Worm (Caenorhabditis elegans) whole organism, late embryonic: ENCODE data around the gene F14D2.8.

Source experiments
- C08G9.2 ChIP-seq: sonication (generic microtip); optimal IDR thresholded peaks from 2 replicates; lab custom pipeline; 2016; ENCODE audit warnings: mild to moderate bottlenecking, missing genetic modification characterization, moderate library complexity, missing compliant biosample characterization
- K02D7.2 ChIP-seq: sonication (generic microtip); optimal IDR thresholded peaks from 2 replicates; lab custom pipeline; 2017; ENCODE audit warnings: mild to moderate bottlenecking, missing genetic modification characterization, missing compliant biosample characterization
- K09A11.1 ChIP-seq: sonication (generic microtip); optimal IDR thresholded peaks from 2 replicates; lab custom pipeline; 2017; ENCODE audit warnings: antibody characterized with exemption, mild to moderate bottlenecking, missing genetic modification characterization, missing compliant biosample characterization; ENCODE audit not compliant: insufficient read depth
- ahr-1 ChIP-seq: sonication (generic microtip); optimal IDR thresholded peaks from 2 replicates; lab custom pipeline; 2016; ENCODE audit warnings: missing genetic modification characterization, missing compliant biosample characterization
- ceh-24 ChIP-seq: sonication (generic microtip); optimal IDR thresholded peaks from 2 replicates; lab custom pipeline; 2016; ENCODE audit warnings: mild to moderate bottlenecking, missing genetic modification characterization, missing compliant biosample characterization
- ceh-30 ChIP-seq: fragments of 150-350 bp; optimal IDR thresholded peaks from 2 replicates; lab custom pipeline; 2014; ENCODE audit warnings: missing biosample characterization, missing genetic modification characterization
- ceh-31 ChIP-seq: sonication (generic microtip); optimal IDR thresholded peaks from 2 replicates; lab custom pipeline; 2016; ENCODE audit warnings: missing genetic modification characterization, missing compliant biosample characterization
- ceh-48 ChIP-seq: sonication (generic microtip); optimal IDR thresholded peaks from 2 replicates; lab custom pipeline; 2016; ENCODE audit warnings: missing genetic modification characterization, inconsistent platforms, missing compliant biosample characterization
- ceh-6 ChIP-seq: fragments of 200-800 bp; sonication (Bioruptor generic); optimal IDR thresholded peaks from 2 replicates; lab custom pipeline; 2018; ENCODE audit warnings: mild to moderate bottlenecking, missing genetic modification characterization, missing compliant biosample characterization
- ceh-9 ChIP-seq: sonication (generic microtip); optimal IDR thresholded peaks from 2 replicates; lab custom pipeline; 2016; ENCODE audit warnings: mild to moderate bottlenecking, missing genetic modification characterization, inconsistent platforms, missing compliant biosample characterization
- dve-1 ChIP-seq: sonication (generic microtip); optimal IDR thresholded peaks from 2 replicates; lab custom pipeline; 2017; ENCODE audit warnings: antibody characterized with exemption, mild to moderate bottlenecking, missing genetic modification characterization, missing compliant biosample characterization
- ets-4 ChIP-seq: sonication (generic microtip); optimal IDR thresholded peaks from 2 replicates; lab custom pipeline; 2016; ENCODE audit warnings: missing genetic modification characterization, missing compliant biosample characterization
- eyg-1 ChIP-seq: sonication (generic microtip); optimal IDR thresholded peaks from 2 replicates; lab custom pipeline; 2016; ENCODE audit warnings: missing genotype, missing genetic modification characterization, missing compliant biosample characterization
- fkh-10 ChIP-seq: fragments of 150-350 bp; optimal IDR thresholded peaks from 2 replicates; lab custom pipeline; 2014; ENCODE audit warnings: missing biosample characterization, missing genetic modification reagents, missing genetic modification characterization
- fkh-6 ChIP-seq: sonication (generic microtip); optimal IDR thresholded peaks from 2 replicates; lab custom pipeline; 2016; ENCODE audit warnings: missing genetic modification characterization, missing compliant biosample characterization
- hlh-13 ChIP-seq: fragments of 200-800 bp; sonication (Bioruptor generic); optimal IDR thresholded peaks from 2 replicates; lab custom pipeline; 2018; ENCODE audit warnings: mild to moderate bottlenecking, missing genetic modification characterization, missing compliant biosample characterization
- hlh-30 ChIP-seq: sonication (generic microtip); optimal IDR thresholded peaks from 2 replicates; lab custom pipeline; 2017; ENCODE audit warnings: antibody characterized with exemption, missing genetic modification characterization, missing compliant biosample characterization; ENCODE audit not compliant: insufficient read depth
- lim-6 ChIP-seq: sonication (generic microtip); optimal IDR thresholded peaks from 2 replicates; lab custom pipeline; 2016; ENCODE audit warnings: missing genetic modification characterization, missing compliant biosample characterization
- nfya-1 ChIP-seq: sonication (generic microtip); optimal IDR thresholded peaks from 2 replicates; lab custom pipeline; 2017; ENCODE audit warnings: missing genetic modification characterization, mild to moderate bottlenecking, missing compliant biosample characterization, antibody characterized with exemption, moderate library complexity
- nhr-11 ChIP-seq: fragments of 150-350 bp; optimal IDR thresholded peaks from 2 replicates; lab custom pipeline; 2014; ENCODE audit warnings: missing biosample characterization, missing genetic modification characterization
- nhr-232 ChIP-seq: sonication (generic microtip); optimal IDR thresholded peaks from 2 replicates; lab custom pipeline; 2016; ENCODE audit warnings: missing genetic modification characterization, missing compliant biosample characterization
- odd-2 ChIP-seq: sonication (generic microtip); optimal IDR thresholded peaks from 2 replicates; lab custom pipeline; 2017; ENCODE audit warnings: antibody characterized with exemption, mild to moderate bottlenecking, missing genetic modification characterization, missing compliant biosample characterization
- pha-2 ChIP-seq: sonication (generic microtip); optimal IDR thresholded peaks from 2 replicates; lab custom pipeline; 2017; ENCODE audit warnings: mild to moderate bottlenecking, missing genetic modification characterization, missing compliant biosample characterization
- pqm-1 ChIP-seq: sonication (generic microtip); optimal IDR thresholded peaks from 2 replicates; lab custom pipeline; 2016; ENCODE audit warnings: missing genetic modification characterization, missing compliant biosample characterization
- pros-1 ChIP-seq: fragments of 150-350 bp; optimal IDR thresholded peaks from 2 replicates; lab custom pipeline; 2014; ENCODE audit warnings: missing biosample characterization, missing genetic modification reagents, missing genetic modification characterization
- sdc-2 ChIP-seq: sonication (generic microtip); optimal IDR thresholded peaks from 2 replicates; lab custom pipeline; 2016; ENCODE audit warnings: missing genotype, missing genetic modification characterization, missing compliant biosample characterization
- sox-2 ChIP-seq: fragments of 200-800 bp; sonication (Bioruptor generic); IDR thresholded peaks from 2 replicates; pipeline ENCODE4 v1.3.6; 2022; ENCODE audit warnings: missing genetic modification reagents, missing genetic modification characterization, missing compliant biosample characterization
- tbx-2 ChIP-seq: sonication (generic microtip); optimal IDR thresholded peaks from 2 replicates; lab custom pipeline; 2016; ENCODE audit warnings: missing genetic modification characterization, missing compliant biosample characterization
- ttx-3 ChIP-seq: sonication (generic microtip); optimal IDR thresholded peaks from 2 replicates; lab custom pipeline; 2016; ENCODE audit warnings: missing genetic modification reagents, missing genetic modification characterization, missing compliant biosample characterization
- unc-3 ChIP-seq, 2 experiments: fragments of 200-800 bp in 1 of 2; sonication (Bioruptor generic) in 1 of 2; sonication (generic microtip) in 1 of 2; conservative IDR thresholded peaks in 1 of 2; optimal IDR thresholded peaks in 1 of 2; 2 replicates each; pipeline versions ENCODE4 v1.3.6 to Lab custom; 2016 to 2022; ENCODE audit warnings: missing compliant biosample characterization in 2 of 2, missing genetic modification characterization in 2 of 2, missing genetic modification reagents in 1 of 2
- unc-42 ChIP-seq: sonication (generic microtip); optimal IDR thresholded peaks from 2 replicates; lab custom pipeline; 2016; ENCODE audit warnings: missing genotype, missing genetic modification characterization, missing compliant biosample characterization
- unc-55 ChIP-seq: sonication (generic microtip); optimal IDR thresholded peaks from 2 replicates; lab custom pipeline; 2017; ENCODE audit warnings: missing biosample characterization, missing genetic modification reagents, missing genetic modification characterization
- zip-5 ChIP-seq: sonication (generic microtip); optimal IDR thresholded peaks from 2 replicates; lab custom pipeline; 2016; ENCODE audit warnings: missing genetic modification characterization, missing compliant biosample characterization

F14D2.8 gene

DNA sequence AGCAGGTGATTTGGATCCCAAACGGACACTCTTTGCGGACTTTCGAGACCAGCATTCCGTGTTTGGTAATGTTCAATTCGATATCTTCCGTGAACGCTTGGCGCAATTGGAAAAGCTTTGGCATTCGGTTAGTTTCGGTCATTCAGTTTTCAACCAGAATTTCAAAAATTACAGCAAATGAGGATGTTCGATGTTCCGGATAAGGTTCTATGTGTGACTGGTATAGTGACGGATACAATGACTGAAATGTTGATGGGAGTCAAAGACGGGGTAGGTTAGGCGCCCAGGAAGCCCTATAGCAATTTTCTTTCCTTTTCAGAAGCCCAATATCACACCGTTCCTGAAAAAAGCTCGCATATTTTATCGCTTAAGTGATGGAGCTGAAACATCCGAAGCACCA, 33.4 kb upstream of the F14D2.8 start:
- no peak for TF ChIP-seq ets-4
- TF ChIP-seq nhr-11: no peak

ce11 chrII:3381510-3381909, 31.8 kb upstream of the F14D2.8 start, which contains the start of gene T06D4.1:
Gene T06D4.1, plus strand, starts transcription at chrII:3381830.
- TF ChIP-seq zip-5 (tag; lab: Kevin White, UChicago): no peak
- TF ChIP-seq, all 69 proteins: peak for 0

DNA sequence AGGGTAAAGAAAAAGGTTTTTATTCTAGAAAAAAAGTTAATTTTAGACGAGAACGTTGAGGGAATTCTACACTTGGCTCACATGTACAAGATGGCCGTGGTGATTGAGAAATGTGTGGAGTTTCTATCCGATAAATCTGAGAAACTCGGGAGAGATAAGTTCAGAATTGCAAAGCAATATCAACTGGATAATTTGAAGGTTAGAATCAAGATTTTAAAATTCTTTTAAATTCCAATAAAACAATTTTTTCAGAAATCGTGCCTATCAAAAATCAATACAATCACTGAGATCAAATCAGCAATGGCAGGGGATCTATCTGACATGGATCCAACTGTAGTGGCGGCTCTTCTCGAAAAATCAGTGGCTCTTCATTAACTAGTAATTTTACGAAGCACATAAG, 28.6 kb upstream of the F14D2.8 start, which contains the start of gene Y49F6C.2:
Y49F6C.2 (plus strand) TSS at position 301 of the 400 bp plus-strand sequence.
- no peak for TF ChIP-seq hlh-30
- no peak for TF ChIP-seq sdc-2 (tag; lab: Kevin White, UChicago)
- TF ChIP-seq ahr-1: no peak
- no peak for TF ChIP-seq tbx-2
- TF ChIP-seq unc-3 (GFP tag; conservative IDR thresholded peaks at IDR 0.05; lab: Robert Waterston, UW): no peak
- TF ChIP-seq unc-3 (tag; optimal IDR thresholded peaks at IDR 0.05; lab: Kevin White, UChicago): no peak
- TF ChIP-seq, all 69 proteins: peak for 0

ce11 chrII:3376789-3377188, 27.1 kb upstream of the F14D2.8 start, which contains the start of gene bath-9:
Gene bath-9, plus strand, starts transcription at chrII:3377089.
- TF ChIP-seq fkh-6 (tag; lab: Kevin White, UChicago): no peak
- TF ChIP-seq odd-2 (tag; lab: Kevin White, UChicago): no peak
- TF ChIP-seq ceh-48 (tag; lab: Kevin White, UChicago): no peak
- TF ChIP-seq, all 69 proteins: peak for 0

DNA sequence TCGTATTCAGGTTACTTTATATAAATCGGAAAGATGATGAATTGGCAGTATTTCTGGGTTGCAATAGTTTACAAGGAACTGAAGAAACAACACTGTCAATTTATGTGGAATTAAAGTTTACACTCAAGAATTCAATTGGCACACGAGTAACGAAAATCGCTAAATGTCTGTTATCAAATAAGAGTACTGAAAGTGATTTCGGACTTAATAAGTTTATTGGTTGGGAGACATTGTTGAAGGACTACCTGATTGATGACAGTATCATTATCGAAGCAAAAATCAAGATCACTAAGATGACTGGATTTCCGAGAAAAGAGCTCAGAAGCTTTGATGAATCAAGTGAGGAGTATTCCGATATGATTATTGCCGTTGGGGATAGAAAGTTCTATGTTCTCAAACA, 25.6 kb upstream of the F14D2.8 start:
- no peak for TF ChIP-seq K09A11.1 (tag; lab: Kevin White, UChicago)
- TF ChIP-seq unc-42 (tag; lab: Kevin White, UChicago): no peak
- TF ChIP-seq C08G9.2 (tag; lab: Kevin White, UChicago): no peak
- no peak for TF ChIP-seq dve-1

ce11 chrII:3374779-3375178, 25.1 kb upstream of the F14D2.8 start, which contains the start of gene bath-10:
Gene bath-10, plus strand, starts transcription at chrII:3375079.
- TF ChIP-seq tbx-2 (no peak), K02D7.2 (tag; lab: Kevin White, UChicago) (no peak), lim-6 (tag; lab: Kevin White, UChicago) (no peak), nfya-1 (tag; lab: Kevin White, UChicago) (no peak), ceh-24 (tag; lab: Kevin White, UChicago) (no peak), ceh-30 (no peak), hlh-30 (no peak), fkh-10 (GFP tag; lab: Kevin White, UChicago) (no peak), pros-1 (tag; lab: Kevin White, UChicago) (no peak), ceh-6 (GFP tag; lab: Kevin White, UChicago) (no peak), dve-1 (no peak), pqm-1 (tag; lab: Kevin White, UChicago) (no peak), hlh-13 (GFP tag; lab: Kevin White, UChicago) (no peak), eyg-1 (tag; lab: Kevin White, UChicago) (no peak)

ce11 chrII:3373875-3374274, 24.2 kb upstream of the F14D2.8 start:
- TF ChIP-seq sox-2 (GFP tag; lab: Robert Waterston, UW) (no peak), unc-55 (GFP tag; lab: Kevin White, UChicago) (no peak), ceh-31 (tag; lab: Kevin White, UChicago) (peak; percentile 24), ceh-9 (tag; lab: Kevin White, UChicago) (no peak), ceh-48 (tag; lab: Kevin White, UChicago) (peak; percentile 96), ttx-3 (tag; lab: Kevin White, UChicago) (no peak), nfya-1 (tag; lab: Kevin White, UChicago) (peak; percentile 43), zip-5 (tag; lab: Kevin White, UChicago) (no peak), unc-42 (tag; lab: Kevin White, UChicago) (peak; percentile 43), nhr-232 (no peak), pha-2 (no peak)
